Fruit fly (Drosophila melanogaster): Measurements from ENCODE around the gene mrn.
A peak's percentile ranks its signal among the peaks of the same experiment; 100 is the strongest.

mrn gene

dm6 chr3L:15533402-15534129, 46.8 kb downstream of the mrn start (continued):
- 0 out of 2 replicates have a peak, but pooled peaks have one; percentile 4 for TF ChIP-seq CG32772 (GFP tag; IDR thresholded peaks at IDR 0.05)
- TF ChIP-seq CG4707 (GFP tag; optimal IDR thresholded peaks at IDR 0.05): peak; percentile 24
- no peak for TF ChIP-seq sc (optimal IDR thresholded peaks at IDR 0.05)
- TF ChIP-seq sc (GFP tag; optimal IDR thresholded peaks at IDR 0.05): no peak
- TF ChIP-seq CTCF (GFP tag; optimal IDR thresholded peaks at IDR 0.05): no peak
- peak; percentile 12 for TF ChIP-seq pnt (GFP tag; optimal IDR thresholded peaks at IDR 0.05)
- TF ChIP-seq cwo (GFP tag; optimal IDR thresholded peaks at IDR 0.05): peak; percentile 5
- TF ChIP-seq tgo (GFP tag; IDR thresholded peaks at IDR 0.05): no peak
- 0 out of 3 replicates have a peak, but pooled peaks have one; percentile 26 for TF ChIP-seq CG2199 (GFP tag; IDR thresholded peaks at IDR 0.05)
- TF ChIP-seq CG11093 (GFP tag; IDR thresholded peaks at IDR 0.05): 0 out of 3 replicates have a peak, but pooled peaks have one; percentile 6
- TF ChIP-seq CG16815 (GFP tag; optimal IDR thresholded peaks at IDR 0.05): no peak
- peak; percentile 46 for TF ChIP-seq CG9932 (GFP tag; IDR thresholded peaks at IDR 0.05)
- TF ChIP-seq bcd (GFP tag; optimal IDR thresholded peaks at IDR 0.05): peak; percentile 28
- peak; percentile 18; the same call in 1 of the 2 replicates for TF ChIP-seq esg (GFP tag; conservative IDR thresholded peaks at IDR 0.05)
- TF ChIP-seq so (GFP tag; IDR thresholded peaks at IDR 0.05): peak; percentile 71; the same call in 2 of the 3 replicates
- TF ChIP-seq CG11398 (GFP tag; optimal IDR thresholded peaks at IDR 0.05): no peak
- TF ChIP-seq croc (GFP tag; conservative IDR thresholded peaks at IDR 0.05): no peak; the same call in 2 of the 3 replicates
- TF ChIP-seq ttk (GFP tag; IDR thresholded peaks at IDR 0.05): peak; percentile 53
- TF ChIP-seq CG15601 (tag; optimal IDR thresholded peaks at IDR 0.05): peak; percentile 25
- no peak for TF ChIP-seq hkb (optimal IDR thresholded peaks at IDR 0.05)
- TF ChIP-seq hkb (GFP tag; IDR thresholded peaks at IDR 0.05): peak; percentile 27; the same call in 1 of the 2 replicates
- TF ChIP-seq CG9437 (GFP tag; optimal IDR thresholded peaks at IDR 0.05): no peak
- TF ChIP-seq fd64A (GFP tag; optimal IDR thresholded peaks at IDR 0.05): peak; percentile 42
- TF ChIP-seq CG5180 (GFP tag; optimal IDR thresholded peaks at IDR 0.05): peak; percentile 35
- no peak for TF ChIP-seq sd (tag; optimal IDR thresholded peaks at IDR 0.05)
- peak; percentile 29 for TF ChIP-seq lilli (GFP tag; optimal IDR thresholded peaks at IDR 0.05)
- no peak for TF ChIP-seq Hr39 (optimal IDR thresholded peaks at IDR 0.05)
- peak; percentile 12; the same call in 1 of the 2 replicates for TF ChIP-seq Awh (GFP tag; IDR thresholded peaks at IDR 0.05)
- peak; percentile 66 for TF ChIP-seq oc (tag; optimal IDR thresholded peaks at IDR 0.05)
- TF ChIP-seq Jarid2 (GFP tag; optimal IDR thresholded peaks at IDR 0.05): no peak
- TF ChIP-seq lab (GFP tag; optimal IDR thresholded peaks at IDR 0.05): peak; percentile 61
- no peak for TF ChIP-seq CG10366 (GFP tag; IDR thresholded peaks at IDR 0.05)
- TF ChIP-seq PHDP (tag; optimal IDR thresholded peaks at IDR 0.05): peak; percentile 33
- peak; percentile 36; the same call in 1 of the 2 replicates for TF ChIP-seq Ptx1 (GFP tag; IDR thresholded peaks at IDR 0.05)
- no peak for TF ChIP-seq tx (GFP tag; optimal IDR thresholded peaks at IDR 0.05)
- peak; percentile 10 for TF ChIP-seq phol (tag; optimal IDR thresholded peaks at IDR 0.05)
- peak; percentile 39 for TF ChIP-seq CG10979 (tag; optimal IDR thresholded peaks at IDR 0.05)
- TF ChIP-seq D19A (tag; optimal IDR thresholded peaks at IDR 0.05): peak; percentile 75
- TF ChIP-seq rib (GFP tag; IDR thresholded peaks at IDR 0.05): no peak
- TF ChIP-seq CG1647 (GFP tag; optimal IDR thresholded peaks at IDR 0.05): peak; percentile 22
- peak; percentile 2 for TF ChIP-seq Sry-δ (GFP tag; optimal IDR thresholded peaks at IDR 0.05)
- peak; percentile 19 for TF ChIP-seq dmrt11E (tag; optimal IDR thresholded peaks at IDR 0.05)
- no peak for TF ChIP-seq gcm2 (GFP tag; optimal IDR thresholded peaks at IDR 0.05)
- 0 out of 3 replicates have a peak, but pooled peaks have one; percentile 8 for TF ChIP-seq CG7357 (GFP tag; IDR thresholded peaks at IDR 0.05)
- peak; percentile 29 for TF ChIP-seq CG1792 (GFP tag; optimal IDR thresholded peaks at IDR 0.05)
- 0 out of 2 replicates have a peak, but pooled peaks have one; percentile 3 for TF ChIP-seq CG16779 (GFP tag; IDR thresholded peaks at IDR 0.05)
- TF ChIP-seq sqz (GFP tag; optimal IDR thresholded peaks at IDR 0.05): no peak
- TF ChIP-seq org-1 (GFP tag; optimal IDR thresholded peaks at IDR 0.05): peak; percentile 8
- 0 out of 2 replicates have a peak, but pooled peaks have one; percentile 48 for TF ChIP-seq NFAT (GFP tag; IDR thresholded peaks at IDR 0.05)
- no peak for TF ChIP-seq tin (GFP tag; optimal IDR thresholded peaks at IDR 0.05)
- no peak for TF ChIP-seq Hr3 (GFP tag; optimal IDR thresholded peaks at IDR 0.05)

Measured in whole organism, embryonic.